Worm (Caenorhabditis elegans): ENCODE results near the gene F28A10.4.

- TF ChIP-seq jun-1 (tag; optimal IDR thresholded peaks at IDR 0.05) (peak; percentile 36), fkh-10 (GFP tag; optimal IDR thresholded peaks at IDR 0.05) (no peak), nfya-1 (tag; optimal IDR thresholded peaks at IDR 0.05; ENCODE audit: insufficient read depth) (peak; percentile 65), nhr-25 (tag; optimal IDR thresholded peaks at IDR 0.05) (peak; percentile 22), nhr-237 (tag; optimal IDR thresholded peaks at IDR 0.05) (no peak), fos-1 (tag; optimal IDR thresholded peaks at IDR 0.05) (no peak), skn-1 (tag; optimal IDR thresholded peaks at IDR 0.05) (no peak), nhr-28 (tag; optimal IDR thresholded peaks at IDR 0.05) (no peak), daf-12 (tag; optimal IDR thresholded peaks at IDR 0.05) (no peak), elt-3 (tag; optimal IDR thresholded peaks at IDR 0.05) (no peak)
These were observed 4.4 kb downstream of the F28A10.4 start, which contains the start of the genes acdh-9 and F28A10.13 for ce11 chrII:848519-848918.

All from whole organism, L3 larva.